Fruit fly (Drosophila melanogaster): Measurements from ENCODE around the gene CG3982.

Gene CG3982

DNA sequence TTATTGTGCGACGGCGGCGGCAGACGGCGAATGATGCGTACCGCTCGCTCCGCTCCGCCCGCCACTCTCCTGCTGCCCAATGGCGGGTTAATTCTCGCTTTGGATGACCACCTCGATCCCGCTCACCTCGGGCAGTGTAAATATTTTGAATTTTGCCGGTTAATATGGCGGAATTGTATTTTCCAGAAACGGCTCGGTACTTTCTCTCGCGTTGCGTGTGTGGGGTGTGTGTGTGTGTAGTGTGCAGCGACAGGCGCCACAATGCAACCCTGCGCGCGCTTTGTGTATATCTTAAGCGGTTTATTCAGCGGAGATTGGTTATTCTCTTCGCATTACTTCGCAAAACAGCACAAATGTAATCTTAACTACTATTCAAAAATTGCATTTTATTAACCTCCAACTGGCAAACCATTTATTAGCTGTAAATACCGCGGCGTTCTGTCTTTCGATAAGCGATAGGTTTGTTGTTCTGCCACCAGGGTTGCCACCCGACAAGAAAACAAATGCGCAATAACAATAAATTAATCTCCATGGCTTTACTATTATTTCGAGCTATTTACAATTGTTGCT, 38.7 kb upstream of the CG3982 start, which contains the start of the genes phol and CG3552 (continued):
- TF ChIP-seq CG17361 (GFP tag; IDR thresholded peaks at IDR 0.05) (0 out of 3 replicates have a peak, but pooled peaks have one; percentile 42), CG3995 (GFP tag; optimal IDR thresholded peaks at IDR 0.05) (no peak), Chrac-16 (GFP tag; optimal IDR thresholded peaks at IDR 0.05) (no peak), p53 (GFP tag; optimal IDR thresholded peaks at IDR 0.05) (no peak), CG9932 (GFP tag; IDR thresholded peaks at IDR 0.05) (no peak), Oli (tag; optimal IDR thresholded peaks at IDR 0.05) (no peak), CG9215 (GFP tag; IDR thresholded peaks at IDR 0.05) (no peak), fd96Cb (tag; optimal IDR thresholded peaks at IDR 0.05) (no peak), CG12659 (GFP tag; optimal IDR thresholded peaks at IDR 0.05) (peak; percentile 29), Xrp1 (GFP tag; IDR thresholded peaks at IDR 0.05) (no peak), pita (GFP tag; optimal IDR thresholded peaks at IDR 0.05) (no peak), H2.0 (GFP tag; IDR thresholded peaks at IDR 0.05) (no peak), Hand (GFP tag; optimal IDR thresholded peaks at IDR 0.05) (peak; percentile 6), dmrt11E (tag; optimal IDR thresholded peaks at IDR 0.05) (no peak), CG33213 (GFP tag; optimal IDR thresholded peaks at IDR 0.05) (no peak), Asciz (GFP tag; optimal IDR thresholded peaks at IDR 0.05) (no peak), ab (GFP tag; optimal IDR thresholded peaks at IDR 0.05) (no peak), pros (GFP tag; optimal IDR thresholded peaks at IDR 0.05) (no peak), NC2β (GFP tag; optimal IDR thresholded peaks at IDR 0.05) (peak; percentile 6), Sry-δ (GFP tag; optimal IDR thresholded peaks at IDR 0.05) (peak; percentile 62), zen2 (GFP tag; IDR thresholded peaks at IDR 0.05; ENCODE audit: partially characterized antibody) (no peak), run (tag; optimal IDR thresholded peaks at IDR 0.05) (no peak), ase (GFP tag; IDR thresholded peaks at IDR 0.05) (no peak), klu (GFP tag; IDR thresholded peaks at IDR 0.05) (no peak), Xbp1 (GFP tag; optimal IDR thresholded peaks at IDR 0.05) (no peak), CG10366 (GFP tag; IDR thresholded peaks at IDR 0.05) (no peak), Opbp (GFP tag; IDR thresholded peaks at IDR 0.05; ENCODE audit: partially characterized antibody) (0 out of 3 replicates have a peak, but pooled peaks have one; percentile 38), CG2889 (GFP tag; IDR thresholded peaks at IDR 0.05) (no peak), CG7839 (tag; optimal IDR thresholded peaks at IDR 0.05) (no peak), CoRest (tag; optimal IDR thresholded peaks at IDR 0.05) (peak; percentile 24), CG3065 (GFP tag; optimal IDR thresholded peaks at IDR 0.05) (no peak), CG6254 (GFP tag; optimal IDR thresholded peaks at IDR 0.05) (no peak), fru (optimal IDR thresholded peaks at IDR 0.05) (no peak), CG10274 (GFP tag; optimal IDR thresholded peaks at IDR 0.05) (no peak), CG10543 (GFP tag; optimal IDR thresholded peaks at IDR 0.05) (peak; percentile 45), cas (GFP tag; IDR thresholded peaks at IDR 0.05) (no peak), crp (GFP tag; optimal IDR thresholded peaks at IDR 0.05) (peak in 1 of 2 experiments; percentile 0), jing (GFP tag; optimal IDR thresholded peaks at IDR 0.05) (no peak), gsb-n (tag; optimal IDR thresholded peaks at IDR 0.05) (no peak), cwo (GFP tag; optimal IDR thresholded peaks at IDR 0.05) (no peak), sug (tag; optimal IDR thresholded peaks at IDR 0.05) (peak; percentile 29), dati (GFP tag; IDR thresholded peaks at IDR 0.05) (no peak), NK7.1 (GFP tag; optimal IDR thresholded peaks at IDR 0.05) (no peak), dpn (GFP tag; optimal IDR thresholded peaks at IDR 0.05) (peak in 1 of 2 experiments; percentile 8), CG43689 (GFP tag; IDR thresholded peaks at IDR 0.05) (no peak), ssp (GFP tag; IDR thresholded peaks at IDR 0.05) (no peak), nmo (GFP tag; optimal IDR thresholded peaks at IDR 0.05) (peak; percentile 30), CG7745 (tag; optimal IDR thresholded peaks at IDR 0.05) (no peak), CkIIα-i1 (GFP tag; IDR thresholded peaks at IDR 0.05) (no peak), CG32772 (GFP tag; IDR thresholded peaks at IDR 0.05) (no peak), Scr (GFP tag; IDR thresholded peaks at IDR 0.05; ENCODE audit: partially characterized antibody) (peak; percentile 57)

Measured in whole organism, embryonic.